Fruit fly (Drosophila melanogaster) Kc167 (cell line): ENCODE results near the gene CG3191.

Experiments used
- Myc ChIP-seq: fragments of >200 bp; optimal IDR thresholded peaks from 2 replicates; lab custom pipeline; 2017; ENCODE audit warnings: missing external identifiers
- Sin3A ChIP-seq: fragments of >200 bp; optimal IDR thresholded peaks from 2 replicates; lab custom pipeline; 2018; ENCODE audit warnings: missing external identifiers
- h ChIP-seq: fragments of >200 bp; optimal IDR thresholded peaks from 3 replicates; lab custom pipeline; 2018; ENCODE audit warnings: missing external identifiers
- insv ChIP-seq: fragments of >200 bp; optimal IDR thresholded peaks from 3 replicates; lab custom pipeline; 2018; ENCODE audit warnings: missing external identifiers
- psq ChIP-seq: fragments of >200 bp; optimal IDR thresholded peaks from 2 replicates; lab custom pipeline; 2017; ENCODE audit warnings: missing external identifiers
- ttk ChIP-seq: sonication (Bioruptor generic); optimal IDR thresholded peaks from 2 replicates; lab custom pipeline; 2017; ENCODE audit warnings: missing external identifiers

DNA sequence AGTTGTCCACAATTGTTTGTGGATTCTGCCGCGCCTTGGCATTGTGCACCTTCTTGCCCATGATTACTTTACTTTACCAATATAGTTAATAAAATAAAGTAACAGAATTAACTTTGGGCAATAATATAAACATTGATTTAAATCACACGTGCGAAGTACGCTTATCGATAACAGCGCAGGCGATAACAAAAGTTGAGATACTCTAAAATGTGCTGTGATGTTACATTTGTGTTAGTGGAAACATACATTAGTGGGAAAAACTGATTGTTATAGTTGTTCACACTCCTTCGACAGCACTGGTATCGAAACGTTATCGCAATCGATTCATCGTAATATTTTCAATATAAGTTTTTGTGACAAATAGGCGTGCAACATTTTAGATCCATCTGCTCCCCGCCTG lies 10.0 kb downstream of the CG3191 start, which contains the start of gene kz:
- TF ChIP-seq psq (lab: Kevin White, UChicago): no peak
- TF ChIP-seq insv (lab: Kevin White, UChicago): no peak
- no peak for TF ChIP-seq Sin3A
- no peak for TF ChIP-seq Myc
- TF ChIP-seq ttk (lab: Kevin White, UChicago): no peak
- TF ChIP-seq h (lab: Kevin White, UChicago): no peak
